Worm (Caenorhabditis elegans): ENCODE measurements around the gene dim-1.

dim-1 gene

ce11 chrX:8018441-8018840 is 39.6 kb downstream of the dim-1 start (continued):
- TF ChIP-seq sptf-1 (tag; optimal IDR thresholded peaks at IDR 0.05), result no peak
- TF ChIP-seq ztf-11 (tag; optimal IDR thresholded peaks at IDR 0.05), result no peak
- TF ChIP-seq lin-35 (GFP tag; optimal IDR thresholded peaks at IDR 0.05), result peak in 1 of 2 experiments; percentile 62
- no peak for TF ChIP-seq aha-1 (tag; optimal IDR thresholded peaks at IDR 0.05)
- TF ChIP-seq unc-86 (tag; optimal IDR thresholded peaks at IDR 0.05), result no peak

ce11 chrX:8017759-8018158 is 40.3 kb downstream of the dim-1 start, which contains the start of gene C34D10.5:
Gene C34D10.5, plus strand, starts transcription at chrX:8018027.
- TF ChIP-seq nhr-71 (tag; optimal IDR thresholded peaks at IDR 0.05), result peak; percentile 1
- TF ChIP-seq rnt-1 (tag; optimal IDR thresholded peaks at IDR 0.05), result peak; percentile 13
- peak; percentile 52 for TF ChIP-seq nhr-85 (tag)
- no peak for TF ChIP-seq egl-13 (tag; optimal IDR thresholded peaks at IDR 0.05)

ce11 chrX:8017305-8017704 is 40.7 kb downstream of the dim-1 start:
- TF ChIP-seq nhr-71 (tag; optimal IDR thresholded peaks at IDR 0.05), result peak; percentile 62
- TF ChIP-seq vab-15 (tag; optimal IDR thresholded peaks at IDR 0.05), result no peak
- 0 out of 2 replicates have a peak, but pooled peaks have one; percentile 15 for TF ChIP-seq mab-9 (GFP tag; IDR thresholded peaks at IDR 0.05)
- TF ChIP-seq zip-4 (GFP tag; optimal IDR thresholded peaks at IDR 0.05), result no peak
- peak; percentile 46 for TF ChIP-seq fkh-8 (tag; optimal IDR thresholded peaks at IDR 0.05)
- TF ChIP-seq sup-37 (GFP tag; optimal IDR thresholded peaks at IDR 0.05), result peak; percentile 2
- TF ChIP-seq snu-23 (GFP tag; optimal IDR thresholded peaks at IDR 0.05), result peak; percentile 27
- TF ChIP-seq pax-3 (tag; optimal IDR thresholded peaks at IDR 0.05), result peak; percentile 0
- peak; percentile 47 for TF ChIP-seq skn-1 (tag; optimal IDR thresholded peaks at IDR 0.05)
- TF ChIP-seq ceh-88 (GFP tag; IDR thresholded peaks at IDR 0.05), result peak; percentile 56
- TF ChIP-seq mdl-1 (tag; optimal IDR thresholded peaks at IDR 0.05), result peak in 1 of 2 experiments; percentile 16
- TF ChIP-seq ceh-82 (tag; optimal IDR thresholded peaks at IDR 0.05), result peak in 1 of 3 experiments; percentile 61
- TF ChIP-seq lin-35 (GFP tag; optimal IDR thresholded peaks at IDR 0.05), result peak in 1 of 2 experiments; percentile 20
- TF ChIP-seq swsn-7 (tag; optimal IDR thresholded peaks at IDR 0.05), result peak; percentile 0
- peak; percentile 39; the same call in 1 of the 2 replicates for TF ChIP-seq nhr-19 (GFP tag; conservative IDR thresholded peaks at IDR 0.05)
- no peak for TF ChIP-seq ama-1 (optimal IDR thresholded peaks at IDR 0.05)
- TF ChIP-seq egl-13 (tag; optimal IDR thresholded peaks at IDR 0.05), result peak; percentile 17
- TF ChIP-seq nhr-47 (tag; optimal IDR thresholded peaks at IDR 0.05), result peak; percentile 16
- TF ChIP-seq unc-98 (GFP tag; IDR thresholded peaks at IDR 0.05), result no peak
- peak; percentile 62 for TF ChIP-seq rnt-1 (tag; optimal IDR thresholded peaks at IDR 0.05)
- TF ChIP-seq nhr-84 (tag; optimal IDR thresholded peaks at IDR 0.05), result no peak
- TF ChIP-seq dsc-1 (tag; optimal IDR thresholded peaks at IDR 0.05), result peak; percentile 33
- TF ChIP-seq nhr-20 (tag; optimal IDR thresholded peaks at IDR 0.05), result peak; percentile 12
- peak; percentile 97 for TF ChIP-seq ceh-8 (GFP tag; optimal IDR thresholded peaks at IDR 0.05)
- no peak for TF ChIP-seq unc-130 (tag; optimal IDR thresholded peaks at IDR 0.05)
- peak; percentile 5 for TF ChIP-seq elt-2 (tag; optimal IDR thresholded peaks at IDR 0.05)
- TF ChIP-seq aha-1 (tag; optimal IDR thresholded peaks at IDR 0.05), result no peak
- TF ChIP-seq lin-14 (GFP tag; optimal IDR thresholded peaks at IDR 0.05), result peak; percentile 86
- TF ChIP-seq efl-1 (optimal IDR thresholded peaks at IDR 0.05), result no peak
- TF ChIP-seq efl-1 (GFP tag; optimal IDR thresholded peaks at IDR 0.05 in 1 of 2), result peak; percentile 1 to 36
- no peak for TF ChIP-seq nhr-28 (tag; optimal IDR thresholded peaks at IDR 0.05)
- peak in 1 of 2 experiments; percentile 45 for TF ChIP-seq lsy-2 (tag; optimal IDR thresholded peaks at IDR 0.05)

DNA sequence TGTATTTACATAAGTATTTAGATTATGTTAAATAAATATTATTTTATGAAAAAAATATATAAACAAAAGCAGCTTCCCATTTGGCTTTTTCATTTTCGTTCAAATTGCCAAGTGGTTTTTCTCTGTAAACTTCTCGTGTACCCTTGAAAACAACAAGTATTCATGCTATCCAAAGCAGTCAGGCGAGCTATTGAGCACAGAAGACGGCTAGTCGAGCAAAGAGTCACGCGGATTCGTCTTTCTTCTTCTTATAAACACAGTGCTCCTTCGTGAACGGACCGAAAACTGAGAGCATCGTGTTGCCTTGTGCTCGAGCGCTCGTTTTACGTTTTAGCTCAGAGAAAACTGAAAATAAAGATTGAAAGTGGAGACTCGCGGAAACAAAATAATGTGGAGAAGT is 42.1 kb downstream of the dim-1 start:
- TF ChIP-seq nhr-12 (tag; optimal IDR thresholded peaks at IDR 0.05), result no peak
- no peak for TF ChIP-seq nhr-237 (tag; optimal IDR thresholded peaks at IDR 0.05)
- TF ChIP-seq skn-1 (tag; optimal IDR thresholded peaks at IDR 0.05), result no peak
- TF ChIP-seq snpc-4 (tag; optimal IDR thresholded peaks at IDR 0.05), result no peak
- TF ChIP-seq rnt-1 (tag; optimal IDR thresholded peaks at IDR 0.05), result peak; percentile 0
- TF ChIP-seq isw-1 (GFP tag; IDR thresholded peaks at IDR 0.05), result no peak
- no peak for TF ChIP-seq vab-15 (tag; optimal IDR thresholded peaks at IDR 0.05)
- no peak for TF ChIP-seq unc-130 (tag; optimal IDR thresholded peaks at IDR 0.05)
- no peak for TF ChIP-seq nhr-84 (tag; optimal IDR thresholded peaks at IDR 0.05)
- TF ChIP-seq xbp-1 (tag; optimal IDR thresholded peaks at IDR 0.05), result no peak
- no peak for TF ChIP-seq Y116A8C.19 (tag; optimal IDR thresholded peaks at IDR 0.05; ENCODE audit: borderline replicate concordance)
- no peak for TF ChIP-seq aly-2 (tag; optimal IDR thresholded peaks at IDR 0.05)
- TF ChIP-seq mab-9 (GFP tag; IDR thresholded peaks at IDR 0.05), result no peak
- no peak for TF ChIP-seq ceh-8 (GFP tag; optimal IDR thresholded peaks at IDR 0.05)
- no peak for TF ChIP-seq irx-1 (tag; optimal IDR thresholded peaks at IDR 0.05)
- TF ChIP-seq dsc-1 (tag; optimal IDR thresholded peaks at IDR 0.05), result no peak
- no peak for TF ChIP-seq unc-86 (tag; optimal IDR thresholded peaks at IDR 0.05)
- TF ChIP-seq lin-14 (GFP tag; optimal IDR thresholded peaks at IDR 0.05), result peak; percentile 60
- no peak for TF ChIP-seq unc-62 (GFP tag; optimal IDR thresholded peaks at IDR 0.05)
- no peak for TF ChIP-seq lin-15B (tag; optimal IDR thresholded peaks at IDR 0.05)
- TF ChIP-seq egl-13 (tag; optimal IDR thresholded peaks at IDR 0.05), result no peak
- TF ChIP-seq lsy-2 (tag; optimal IDR thresholded peaks at IDR 0.05), result no peak
- TF ChIP-seq elt-3 (tag; optimal IDR thresholded peaks at IDR 0.05), result no peak
- TF ChIP-seq fkh-8 (tag; optimal IDR thresholded peaks at IDR 0.05), result peak; percentile 10

Measured in whole organism, L1 larva.